Fruit fly (Drosophila melanogaster) whole organism, larva: ENCODE results near the gene mRpL15.
A peak's percentile ranks its signal among the peaks of the same experiment; 100 is the strongest.

Experiments
- noc ChIP-seq: fragments of 200-800 bp; sonication (Bioruptor generic); optimal IDR thresholded peaks from 3 replicates; lab custom pipeline; 2019; ENCODE audit warnings: missing biosample characterization, mild to moderate bottlenecking, missing genetic modification characterization, moderate library complexity

The mRpL15 gene

dm6 chr3L:20436069-20436468 is at the start of gene mRpL15, which contains the start of gene CtIP:
TSS of gene mRpL15 (minus strand) at chr3L:20436209.
TSS of gene CtIP (plus strand) at chr3L:20436250.
- no peak for TF ChIP-seq noc (tag; lab: Kevin White, UChicago)

- TF ChIP-seq noc (tag; lab: Kevin White, UChicago), result peak; percentile 88
These were observed 38.8 kb upstream of the mRpL15 start for dm6 chr3L:20474789-20475208.

DNA sequence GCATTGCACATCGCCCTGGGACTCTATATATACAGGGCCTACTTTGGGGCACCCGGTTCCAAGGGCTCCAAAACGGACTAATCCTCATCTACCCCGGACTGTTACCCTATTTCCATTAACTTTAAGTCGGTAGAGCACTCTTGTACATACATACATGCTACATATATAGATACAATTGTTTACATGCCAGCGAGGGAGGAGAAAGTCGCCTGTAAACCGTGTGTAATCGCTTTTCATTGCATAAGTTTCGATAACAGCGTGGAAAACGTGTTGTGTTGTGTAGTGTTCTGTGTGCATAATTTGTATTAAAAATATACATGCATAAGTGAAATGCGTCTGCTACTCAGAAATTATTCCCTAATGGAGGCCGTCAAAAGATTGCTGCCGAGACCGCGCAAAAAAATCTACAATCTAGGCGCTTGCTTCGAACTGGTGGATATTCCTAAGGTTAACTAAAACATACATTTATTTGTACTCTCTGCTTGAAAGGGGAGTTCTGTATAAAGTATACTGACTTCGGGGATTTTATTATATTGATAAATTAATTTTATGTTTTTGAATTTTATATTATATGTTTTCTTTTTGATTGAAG is 38.3 kb upstream of the mRpL15 start, which contains the start of gene isoQC:
isoQC (plus strand) TSS at position 270 of the 592 bp plus-strand sequence.
- TF ChIP-seq noc (tag; lab: Kevin White, UChicago), result no peak

DNA sequence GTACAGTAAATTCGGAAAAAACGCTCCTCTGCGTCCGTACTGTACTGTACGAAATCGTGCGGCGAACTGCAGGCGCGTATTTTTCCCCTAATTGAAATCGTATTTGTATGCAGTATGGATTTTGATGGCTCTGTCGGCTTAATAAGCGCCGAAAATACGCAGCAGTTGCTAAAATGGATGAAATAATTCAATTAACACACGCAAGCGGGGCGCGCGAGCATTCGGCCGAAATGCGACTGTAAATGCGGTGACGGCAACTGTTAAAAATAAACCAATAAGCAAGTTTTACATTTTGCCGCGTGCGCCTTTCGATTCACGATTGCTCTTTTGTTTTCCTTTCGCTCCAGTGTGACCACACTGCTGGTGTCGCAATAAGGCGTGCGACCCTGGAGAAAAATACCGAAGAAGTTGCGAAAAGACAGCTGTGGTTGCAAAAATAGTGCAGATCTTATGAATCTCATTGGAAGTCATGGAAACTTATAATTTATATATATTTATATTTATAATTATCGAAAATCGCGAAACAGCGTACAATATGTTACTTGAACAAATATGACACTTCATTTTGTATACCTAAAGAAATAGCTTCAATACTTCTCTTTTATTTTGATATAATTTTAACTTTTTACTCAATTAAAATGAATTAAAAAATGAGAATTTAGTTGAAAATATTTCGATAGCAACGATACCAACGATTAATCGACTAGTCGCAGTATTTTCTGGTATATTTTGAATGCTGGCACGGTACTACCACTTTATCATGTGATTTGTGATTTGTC is 37.2 kb upstream of the mRpL15 start, which contains the start of the genes CG32428 and CG5969:
CG32428 (minus strand) TSS at position 703 of the 779 bp plus-strand sequence.
CG5969 (plus strand) TSS at position 763 of the 779 bp plus-strand sequence.
- peak; percentile 61 for TF ChIP-seq noc (tag; lab: Kevin White, UChicago)

DNA sequence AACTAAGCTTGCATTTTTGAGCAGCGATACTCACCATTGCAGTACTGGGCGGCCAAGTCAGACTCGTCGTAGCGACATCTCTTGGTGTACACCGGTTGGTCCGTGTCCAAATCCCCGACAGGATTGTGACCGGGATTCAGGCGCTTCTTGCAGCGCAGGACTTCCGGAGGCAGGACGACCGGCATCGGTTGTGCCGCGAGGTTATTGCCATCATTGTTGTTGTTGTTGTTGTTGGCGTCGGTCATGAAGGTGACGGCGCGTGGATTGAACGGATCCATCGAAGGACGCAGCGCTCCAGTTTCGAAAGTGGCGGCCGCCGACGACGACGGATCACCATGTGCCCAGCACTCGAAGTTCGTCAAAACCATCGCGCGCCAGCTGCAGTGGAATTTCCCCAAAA is 36.6 kb upstream of the mRpL15 start:
- TF ChIP-seq noc (tag; lab: Kevin White, UChicago), result no peak

- TF ChIP-seq noc (tag; lab: Kevin White, UChicago), result peak; percentile 75
These were observed 35.7 kb upstream of the mRpL15 start for dm6 chr3L:20471499-20472313.

- TF ChIP-seq noc (tag; lab: Kevin White, UChicago), result no peak
These were observed 35.0 kb upstream of the mRpL15 start for dm6 chr3L:20470991-20471498.

- no peak for TF ChIP-seq noc (tag; lab: Kevin White, UChicago)
These were observed 31.4 kb upstream of the mRpL15 start for dm6 chr3L:20467433-20467832.

DNA sequence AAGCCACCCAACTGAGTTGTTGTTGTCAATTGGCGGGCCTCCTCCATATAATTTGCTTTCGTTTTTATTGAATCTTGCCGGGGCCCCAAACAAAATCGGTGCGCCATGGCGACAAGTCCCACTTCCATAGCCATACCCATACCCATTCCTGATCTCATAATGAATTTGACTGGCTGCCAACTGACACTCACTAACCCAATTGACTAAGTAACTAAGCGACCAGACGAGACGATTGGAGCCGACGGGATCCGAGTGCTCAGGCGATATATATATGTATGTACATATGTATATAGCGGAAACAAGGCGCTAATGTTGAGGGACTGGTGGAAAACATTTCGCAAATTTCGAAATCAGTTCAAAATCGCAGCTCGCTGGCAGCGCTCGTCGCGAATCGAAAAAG is 30.6 kb upstream of the mRpL15 start, which contains the start of gene Tdh:
Tdh (plus strand) TSS at position 346 of the 400 bp plus-strand sequence.
- TF ChIP-seq noc (tag; lab: Kevin White, UChicago), result no peak

dm6 chr3L:20465941-20466340 is 29.9 kb upstream of the mRpL15 start, which contains the start of gene CG42764:
TSS of gene CG42764 (minus strand) at chr3L:20466041.
- no peak for TF ChIP-seq noc (tag; lab: Kevin White, UChicago)

DNA sequence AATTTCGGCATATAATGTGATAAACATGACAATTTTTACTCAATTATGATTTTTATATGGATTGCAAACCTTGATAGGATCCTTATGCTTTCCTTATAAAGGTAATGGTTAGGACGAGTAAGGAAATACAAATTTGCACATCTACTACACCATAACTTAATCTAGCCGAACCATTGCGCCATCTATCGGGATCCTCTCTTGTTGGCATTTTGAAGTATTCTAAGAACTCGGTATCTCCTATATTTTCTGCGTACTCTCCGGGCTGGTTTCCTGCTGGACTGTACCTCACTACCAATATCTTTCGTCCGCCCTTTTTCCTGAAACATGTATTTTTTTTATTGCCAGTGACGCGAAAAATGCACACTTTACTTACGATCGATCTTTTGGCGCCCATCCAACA is 28.7 kb upstream of the mRpL15 start, which contains the start of gene atk:
atk (minus strand) TSS at position 186 of the 400 bp plus-strand sequence.
- TF ChIP-seq noc (tag; lab: Kevin White, UChicago), result no peak

DNA sequence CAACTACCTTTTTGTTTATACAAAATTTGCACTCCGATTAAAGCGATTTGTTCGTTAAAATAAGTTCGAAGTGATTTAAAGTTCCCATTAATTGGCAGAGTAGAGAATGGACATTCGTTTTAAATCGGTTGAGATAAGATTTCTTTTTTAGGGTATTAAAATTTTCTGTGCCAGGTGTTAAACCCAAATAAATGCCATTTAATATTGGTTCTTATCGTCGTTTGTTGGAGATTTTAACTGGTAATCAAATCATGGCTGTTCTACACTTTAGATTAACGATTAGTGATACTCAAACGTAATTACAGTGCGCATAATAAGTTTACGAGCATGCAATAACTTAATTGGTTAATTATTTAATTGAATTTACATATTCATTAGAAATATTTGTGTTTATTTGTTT is 26.4 kb upstream of the mRpL15 start:
- peak; percentile 34 for TF ChIP-seq noc (tag; lab: Kevin White, UChicago)

dm6 chr3L:20460383-20460782 is 24.4 kb upstream of the mRpL15 start, which contains the start of gene mag:
TSS of gene mag (plus strand) at chr3L:20460683.
- TF ChIP-seq noc (tag; lab: Kevin White, UChicago), result no peak

- peak; percentile 64 for TF ChIP-seq noc (tag; lab: Kevin White, UChicago)
These were observed 17.0 kb upstream of the mRpL15 start, which contains the start of gene CG5199 for dm6 chr3L:20452813-20453682. TSS of gene CG5199 (minus strand) at chr3L:20452864.
